Fruit fly (Drosophila melanogaster) whole organism, prepupa: ENCODE data around the gene NPF.

Source experiments
- CG11902 ChIP-seq: fragments of 200-800 bp; sonication (Bioruptor generic); optimal IDR thresholded peaks from 3 replicates; lab custom pipeline; 2016; ENCODE audit warnings: missing biosample characterization, missing genetic modification characterization
- CG15336 ChIP-seq: fragments of 200-800 bp; sonication (Bioruptor generic); IDR thresholded peaks from 2 replicates; pipeline ENCODE4 v1.3.6; 2022; ENCODE audit warnings: missing biosample characterization, missing genetic modification characterization
- CG16779 ChIP-seq: fragments of 200-800 bp; sonication (Bioruptor generic); optimal IDR thresholded peaks from 3 replicates; lab custom pipeline; 2017; ENCODE audit warnings: missing biosample characterization, mild to moderate bottlenecking, missing genetic modification characterization
- CG6854 ChIP-seq: fragments of 200-800 bp; sonication (Bioruptor generic); optimal IDR thresholded peaks from 2 replicates; lab custom pipeline; 2017; ENCODE audit warnings: missing biosample characterization, mild to moderate bottlenecking, missing genetic modification characterization
- Eip93F ChIP-seq: fragments of 200-800 bp; sonication (Bioruptor generic); optimal IDR thresholded peaks from 2 replicates; lab custom pipeline; 2016; ENCODE audit warnings: missing biosample characterization, mild to moderate bottlenecking, missing genetic modification characterization
- Gug ChIP-seq: fragments of 200-800 bp; sonication (Bioruptor generic); IDR thresholded peaks from 2 replicates; pipeline ENCODE4 v1.3.6; 2022; ENCODE audit warnings: missing biosample characterization, missing genetic modification characterization
- Hr4 ChIP-seq: fragments of 200-800 bp; sonication (Bioruptor generic); optimal IDR thresholded peaks from 3 replicates; lab custom pipeline; 2016; ENCODE audit warnings: missing biosample characterization, missing genetic modification characterization
- Sox102F ChIP-seq: fragments of 200-800 bp; sonication (Bioruptor generic); optimal IDR thresholded peaks from 2 replicates; lab custom pipeline; 2016; ENCODE audit warnings: missing biosample characterization, mild to moderate bottlenecking, missing genetic modification characterization
- Sox15 ChIP-seq: fragments of 200-800 bp; sonication (Bioruptor generic); optimal IDR thresholded peaks from 3 replicates; lab custom pipeline; 2016; ENCODE audit warnings: missing biosample characterization, missing genetic modification characterization
- acj6 ChIP-seq: fragments of 200-800 bp; sonication (Bioruptor generic); optimal IDR thresholded peaks from 3 replicates; lab custom pipeline; 2016; ENCODE audit warnings: missing biosample characterization, missing genetic modification characterization
- fd85E ChIP-seq: fragments of 200-800 bp; sonication (Bioruptor generic); optimal IDR thresholded peaks from 3 replicates; lab custom pipeline; 2016; ENCODE audit warnings: missing biosample characterization, missing genetic modification characterization
- ss ChIP-seq, 2 experiments: fragments of 200-800 bp; sonication (Bioruptor generic); optimal IDR thresholded peaks; 2 replicates in 1 of 2; 3 replicates in 1 of 2; lab custom pipeline; 2017 to 2018; ENCODE audit warnings: mild to moderate bottlenecking in 2 of 2, missing biosample characterization in 2 of 2, missing genetic modification characterization in 2 of 2, moderate library complexity in 1 of 2

DNA sequence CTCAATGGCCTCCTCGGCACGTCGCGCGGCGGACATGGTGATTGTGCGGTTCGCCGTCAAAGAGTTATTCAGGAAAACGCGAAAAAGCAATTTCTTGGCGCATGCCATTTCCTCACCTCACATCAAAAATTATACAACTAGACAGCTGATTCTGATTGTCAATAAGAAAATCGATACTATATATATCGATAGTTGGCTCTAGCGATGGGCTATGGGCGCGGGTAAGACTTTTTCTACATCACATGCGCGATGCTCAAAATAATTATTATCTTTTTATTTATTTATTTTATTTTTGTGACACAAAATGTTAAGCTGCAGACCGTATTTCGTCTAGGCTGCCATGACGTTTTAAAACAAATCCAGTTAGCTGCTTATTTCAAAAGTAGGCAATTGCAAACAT, 5.2 kb downstream of the NPF start, which contains the start of gene CG10340:
- TF ChIP-seq CG15336 (no peak), fd85E (GFP tag; lab: Kevin White, UChicago) (no peak), ss (GFP tag; optimal IDR thresholded peaks at IDR 0.05; lab: Kevin White, UChicago) (no peak), Sox15 (GFP tag; lab: Kevin White, UChicago) (no peak), acj6 (GFP tag; lab: Kevin White, UChicago) (no peak), CG6854 (GFP tag; lab: Kevin White, UChicago) (no peak), CG11902 (GFP tag; lab: Kevin White, UChicago) (no peak), CG16779 (no peak), Sox102F (GFP tag; lab: Kevin White, UChicago) (no peak), Hr4 (GFP tag; lab: Kevin White, UChicago) (no peak), Gug (GFP tag; lab: Robert Waterston, UW) (no peak), Eip93F (no peak)
